Worm (Caenorhabditis elegans): ENCODE results near the gene R04A9.9.

DNA sequence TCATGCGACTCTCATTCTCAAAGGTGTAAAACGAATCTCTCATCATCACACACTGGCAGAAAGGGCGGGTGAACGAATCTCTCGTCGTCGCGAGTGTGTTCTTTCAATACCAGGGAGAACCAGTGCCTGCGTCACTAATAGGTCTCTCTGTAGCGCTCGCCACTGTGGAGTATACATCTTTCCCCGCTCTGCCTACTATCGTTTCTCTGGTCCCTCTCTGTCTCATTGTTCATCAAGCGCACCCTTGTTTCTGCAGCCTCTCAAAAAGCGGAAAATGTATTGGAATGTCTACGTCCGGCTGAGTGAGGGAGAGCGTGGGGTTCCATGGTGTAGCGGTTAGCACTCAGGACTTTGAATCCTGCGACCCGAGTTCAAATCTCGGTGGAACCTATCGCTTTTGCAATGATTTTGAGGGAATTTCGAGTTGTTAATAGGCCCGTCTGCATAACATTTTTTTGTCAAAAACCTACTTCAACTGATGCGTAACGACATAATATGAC is 19.8 kb upstream of the R04A9.9 start:
- TF ChIP-seq dao-5 (tag; optimal IDR thresholded peaks at IDR 0.05) = peak; percentile 79
- TF ChIP-seq him-1 (tag; optimal IDR thresholded peaks at IDR 0.05) = peak; percentile 92
- peak; percentile 68 for TF ChIP-seq W03F9.2 (tag; optimal IDR thresholded peaks at IDR 0.05)
